Worm (Caenorhabditis elegans) whole organism, L1 larva: ENCODE data around the gene nhr-136.

Experiments
- C04F5.9 ChIP-seq: sonication (generic microtip); optimal IDR thresholded peaks from 2 replicates; lab custom pipeline; 2016; ENCODE audit warnings: missing genetic modification characterization, missing compliant biosample characterization
- C16A3.4 ChIP-seq: fragments of 150-350 bp; optimal IDR thresholded peaks from 2 replicates; lab custom pipeline; 2014; ENCODE audit warnings: missing biosample characterization, missing genetic modification characterization
- Y116A8C.19 ChIP-seq: sonication (generic microtip); optimal IDR thresholded peaks from 2 replicates; lab custom pipeline; 2016; ENCODE audit warnings: missing compliant biosample characterization, missing genetic modification characterization, borderline replicate concordance
- ceh-63 ChIP-seq: fragments of 200-800 bp; sonication (Bioruptor generic); optimal IDR thresholded peaks from 2 replicates; lab custom pipeline; 2018; ENCODE audit warnings: mild to moderate bottlenecking, missing genetic modification characterization, missing compliant biosample characterization
- ces-1 ChIP-seq: fragments of 150-350 bp; optimal IDR thresholded peaks from 2 replicates; lab custom pipeline; 2014; ENCODE audit warnings: missing biosample characterization, missing genetic modification reagents, missing genetic modification characterization
- dsc-1 ChIP-seq: sonication (generic microtip); optimal IDR thresholded peaks from 2 replicates; lab custom pipeline; 2016; ENCODE audit warnings: mild to moderate bottlenecking, missing genetic modification characterization, missing compliant biosample characterization
- efl-1 ChIP-seq, 4 experiments: fragments of 150-350 bp; optimal IDR thresholded peaks in 3 of 4; peaks in 1 of 4; 1 replicate in 1 of 4; 2 replicates in 3 of 4; lab custom pipeline; 2014; ENCODE audit warnings: missing biosample characterization in 2 of 4, missing genetic modification characterization in 2 of 4, missing genetic modification reagents in 2 of 4
- elt-2 ChIP-seq: sonication (generic microtip); optimal IDR thresholded peaks from 2 replicates; lab custom pipeline; 2016; ENCODE audit warnings: missing genetic modification characterization, mild to moderate bottlenecking, inconsistent platforms, missing compliant biosample characterization, missing genetic modification reagents
- fkh-8 ChIP-seq: sonication (generic microtip); optimal IDR thresholded peaks from 2 replicates; lab custom pipeline; 2016; ENCODE audit warnings: mild to moderate bottlenecking, missing genetic modification characterization, missing compliant biosample characterization
- fos-1 ChIP-seq: fragments of 150-350 bp; optimal IDR thresholded peaks from 2 replicates; lab custom pipeline; 2014; ENCODE audit warnings: missing biosample characterization, missing genetic modification characterization
- hlh-17 ChIP-seq: fragments of 200-800 bp; sonication (Bioruptor generic); optimal IDR thresholded peaks from 2 replicates; lab custom pipeline; 2018; ENCODE audit warnings: missing genetic modification characterization, mild to moderate bottlenecking, missing compliant biosample characterization, moderate library complexity, borderline replicate concordance
- hpl-2 ChIP-seq: fragments of 150-350 bp; optimal IDR thresholded peaks from 2 replicates; lab custom pipeline; 2014; ENCODE audit warnings: missing biosample characterization, missing genetic modification reagents, missing genetic modification characterization
- isw-1 ChIP-seq: fragments of 200-800 bp; sonication (Bioruptor generic); IDR thresholded peaks from 2 replicates; pipeline ENCODE4 v1.3.6; 2022; ENCODE audit warnings: missing genetic modification characterization, missing compliant biosample characterization
- jun-1 ChIP-seq: fragments of 150-350 bp; optimal IDR thresholded peaks from 2 replicates; lab custom pipeline; 2014; ENCODE audit warnings: missing biosample characterization, missing genetic modification reagents, missing genetic modification characterization
- lin-14 ChIP-seq: fragments of 200-800 bp; sonication (Bioruptor generic); optimal IDR thresholded peaks from 2 replicates; lab custom pipeline; 2018; ENCODE audit warnings: mild to moderate bottlenecking, missing genetic modification characterization, moderate library complexity, missing compliant biosample characterization
- mab-9 ChIP-seq: fragments of 200-800 bp; sonication (Bioruptor generic); IDR thresholded peaks from 2 replicates; pipeline ENCODE4 v1.3.6; 2022; ENCODE audit warnings: missing genetic modification reagents, missing genetic modification characterization, missing compliant biosample characterization
- nhr-11 ChIP-seq: fragments of 150-350 bp; optimal IDR thresholded peaks from 2 replicates; lab custom pipeline; 2014; ENCODE audit warnings: missing biosample characterization, missing genetic modification characterization
- nhr-19 ChIP-seq: fragments of 200-800 bp; sonication (Bioruptor generic); conservative IDR thresholded peaks from 2 replicates; pipeline ENCODE4 v1.3.6; 2022; ENCODE audit warnings: missing genetic modification characterization, missing compliant biosample characterization
- nhr-20 ChIP-seq: sonication (generic microtip); optimal IDR thresholded peaks from 2 replicates; lab custom pipeline; 2016; ENCODE audit warnings: mild to moderate bottlenecking, missing genetic modification characterization, missing compliant biosample characterization
- nhr-28 ChIP-seq: fragments of 150-350 bp; optimal IDR thresholded peaks from 2 replicates; lab custom pipeline; 2014; ENCODE audit warnings: missing biosample characterization, missing genetic modification characterization
- nhr-47 ChIP-seq: sonication (generic microtip); optimal IDR thresholded peaks from 2 replicates; lab custom pipeline; 2016; ENCODE audit warnings: mild to moderate bottlenecking, missing genetic modification characterization, moderate library complexity, missing compliant biosample characterization
- nhr-71 ChIP-seq: sonication (generic microtip); optimal IDR thresholded peaks from 2 replicates; lab custom pipeline; 2016; ENCODE audit warnings: mild to moderate bottlenecking, missing genetic modification characterization, moderate library complexity, missing compliant biosample characterization
- nhr-77 ChIP-seq: fragments of 150-350 bp; optimal IDR thresholded peaks from 2 replicates; lab custom pipeline; 2014; ENCODE audit warnings: missing biosample characterization, missing genetic modification characterization
- nhr-85 ChIP-seq: sonication (generic microtip); peaks from one replicate; lab custom pipeline; 2016; ENCODE audit warnings: missing genetic modification characterization, inconsistent platforms, missing compliant biosample characterization
- pag-3 ChIP-seq: sonication (generic microtip); optimal IDR thresholded peaks from 2 replicates; lab custom pipeline; 2017; ENCODE audit warnings: missing genetic modification characterization, mild to moderate bottlenecking, missing compliant biosample characterization, antibody characterized with exemption, borderline replicate concordance; ENCODE audit not compliant: insufficient read depth
- rnt-1 ChIP-seq: sonication (generic microtip); optimal IDR thresholded peaks from 2 replicates; lab custom pipeline; 2016; ENCODE audit warnings: mild to moderate bottlenecking, missing genetic modification characterization, moderate library complexity, missing compliant biosample characterization
- snu-23 ChIP-seq: sonication (generic microtip); optimal IDR thresholded peaks from 2 replicates; lab custom pipeline; 2016; ENCODE audit warnings: missing genetic modification characterization, missing compliant biosample characterization
- sox-4 ChIP-seq: sonication (generic microtip); optimal IDR thresholded peaks from 2 replicates; lab custom pipeline; 2016; ENCODE audit warnings: missing genetic modification characterization, missing compliant biosample characterization
- swsn-7 ChIP-seq: sonication (generic microtip); optimal IDR thresholded peaks from 2 replicates; lab custom pipeline; 2016; ENCODE audit warnings: missing genetic modification characterization, missing compliant biosample characterization
- unc-30 ChIP-seq: sonication (generic microtip); optimal IDR thresholded peaks from 2 replicates; lab custom pipeline; 2017; ENCODE audit warnings: missing biosample characterization, missing genetic modification characterization
- vab-15 ChIP-seq: sonication (generic microtip); optimal IDR thresholded peaks from 2 replicates; lab custom pipeline; 2017; ENCODE audit warnings: missing genotype, mild to moderate bottlenecking, missing genetic modification characterization, missing compliant biosample characterization

The nhr-136 gene

DNA sequence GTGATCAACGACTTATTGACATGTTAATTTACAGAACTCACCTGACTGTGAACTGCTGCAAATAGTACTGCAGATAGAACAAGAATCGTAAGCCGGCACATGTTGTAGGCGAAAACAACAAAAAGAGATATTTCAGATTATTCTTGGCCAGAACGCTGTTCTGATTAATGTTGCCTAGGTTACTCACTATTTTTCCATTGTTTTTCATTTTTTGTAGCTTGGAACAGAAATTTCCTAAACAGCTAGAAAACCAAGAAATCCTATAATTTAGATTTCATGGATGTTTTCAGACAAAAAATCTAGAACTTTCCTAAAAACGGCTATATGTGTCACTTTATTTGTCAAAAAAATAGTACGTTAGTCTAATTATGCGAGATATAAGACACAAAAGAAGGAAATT, 47.6 kb downstream of the nhr-136 start, which contains the start of gene C27A7.9:
TSS of gene C27A7.9 (minus strand) at position 101 of the 400 bp plus-strand sequence.
- TF ChIP-seq hpl-2 (GFP tag; lab: Kevin White, UChicago) = no peak
- no peak for TF ChIP-seq elt-2 (tag; lab: Kevin White, UChicago)
- no peak for TF ChIP-seq fkh-8 (tag; lab: Kevin White, UChicago)
- no peak for TF ChIP-seq hlh-17 (GFP tag; lab: Kevin White, UChicago)
- TF ChIP-seq Y116A8C.19 (tag; lab: Kevin White, UChicago) = no peak

DNA sequence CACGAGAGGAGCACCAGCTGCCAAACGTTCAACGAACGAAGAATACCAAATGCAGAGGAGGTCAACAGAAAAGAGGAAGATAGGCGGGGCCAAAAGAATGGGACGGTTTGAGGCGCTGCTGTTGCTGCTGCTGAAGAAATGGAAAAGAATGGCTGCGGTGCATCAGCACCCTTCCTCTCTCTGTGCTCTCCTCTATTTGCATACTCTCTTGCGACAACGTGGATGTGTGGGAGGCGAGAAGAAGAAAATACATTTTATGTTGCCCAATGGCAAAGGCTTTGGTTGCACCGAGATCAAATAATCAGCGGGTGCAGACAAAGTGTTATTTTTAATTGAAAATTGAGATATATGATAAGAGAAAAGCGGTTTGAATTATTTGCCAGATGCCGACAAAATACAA, 51.4 kb downstream of the nhr-136 start:
- TF ChIP-seq nhr-28 (tag; lab: Kevin White, UChicago) (no peak), rnt-1 (tag; lab: Kevin White, UChicago) (peak; percentile 76), jun-1 (tag; lab: Kevin White, UChicago) (no peak), nhr-77 (tag; lab: Kevin White, UChicago) (no peak), fos-1 (tag; lab: Kevin White, UChicago) (no peak), C16A3.4 (tag; lab: Kevin White, UChicago) (no peak), sox-4 (tag; lab: Kevin White, UChicago) (no peak), unc-30 (no peak), mab-9 (GFP tag; lab: Robert Waterston, UW) (no peak), elt-2 (tag; lab: Kevin White, UChicago) (no peak), nhr-85 (tag; lab: Kevin White, UChicago) (peak; percentile 81), hpl-2 (GFP tag; lab: Kevin White, UChicago) (no peak), dsc-1 (tag; lab: Kevin White, UChicago) (no peak), ces-1 (GFP tag; lab: Kevin White, UChicago) (no peak), nhr-19 (GFP tag; lab: Robert Waterston, UW) (peak; percentile 29), lin-14 (GFP tag; lab: Kevin White, UChicago) (peak; percentile 79), nhr-71 (tag; lab: Kevin White, UChicago) (peak; percentile 47), C04F5.9 (tag; lab: Kevin White, UChicago) (no peak), swsn-7 (tag; lab: Kevin White, UChicago) (no peak), ceh-63 (GFP tag; lab: Kevin White, UChicago) (no peak), efl-1 (optimal IDR thresholded peaks at IDR 0.05; lab: Kevin White, UChicago) (peak in 1 of 2 experiments; percentile 14), efl-1 (GFP tag; optimal IDR thresholded peaks at IDR 0.05 in 1 of 2; lab: Kevin White, UChicago) (peak in 1 of 2 experiments; percentile 77), isw-1 (GFP tag; lab: Robert Waterston, UW) (no peak), pag-3 (tag; lab: Kevin White, UChicago) (no peak), vab-15 (no peak), nhr-11 (tag; lab: Kevin White, UChicago) (no peak), nhr-47 (no peak), nhr-20 (tag; lab: Kevin White, UChicago) (peak; percentile 27), snu-23 (GFP tag; lab: Kevin White, UChicago) (peak; percentile 8)
